Fruit fly (Drosophila melanogaster): ENCODE data around the gene CG14312.
A peak's percentile ranks its signal among the peaks of the same experiment; 100 is the strongest.

The CG14312 gene

DNA sequence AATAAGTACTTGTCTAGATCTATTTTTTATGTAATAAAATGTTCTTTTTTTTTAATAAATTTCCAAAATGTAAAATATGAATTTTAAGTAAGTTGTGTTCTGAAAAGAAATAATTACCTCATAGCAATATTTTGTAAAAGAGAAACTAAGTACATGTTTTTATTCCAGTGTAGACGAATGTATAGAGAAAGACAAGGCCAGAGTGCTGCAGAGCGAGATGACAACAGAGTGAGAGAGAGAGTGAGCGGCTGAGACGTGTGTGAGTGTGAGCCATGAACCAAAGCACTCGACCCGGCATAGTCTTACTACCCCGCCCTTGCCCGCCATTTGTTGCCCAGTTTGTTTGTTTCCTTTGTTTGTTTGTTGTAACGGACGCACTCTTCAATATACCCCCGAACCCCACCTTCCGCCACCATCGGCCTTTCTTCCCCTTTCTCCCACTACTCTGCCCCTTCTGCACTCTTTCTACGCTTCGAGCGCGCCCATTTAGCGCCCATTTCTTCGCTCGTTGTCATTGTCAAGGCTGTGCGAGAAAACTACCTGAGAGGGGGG, 28.1 kb upstream of the CG14312 start (continued):
- TF ChIP-seq Scr (GFP tag; IDR thresholded peaks at IDR 0.05; ENCODE audit: partially characterized antibody) = no peak
- no peak for TF ChIP-seq prd (optimal IDR thresholded peaks at IDR 0.05)
- TF ChIP-seq prd (GFP tag; IDR thresholded peaks at IDR 0.05) = no peak; the same call in 1 of the 3 replicates
- 0 out of 2 replicates have a peak, but pooled peaks have one; percentile 36 for TF ChIP-seq tna (GFP tag; IDR thresholded peaks at IDR 0.05; ENCODE audit: partially characterized antibody)
- no peak for TF ChIP-seq Mad (GFP tag; optimal IDR thresholded peaks at IDR 0.05)
- TF ChIP-seq CG11560 (tag; IDR thresholded peaks at IDR 0.05) = 0 out of 3 replicates have a peak, but pooled peaks have one; percentile 36
- TF ChIP-seq Drgx (GFP tag; IDR thresholded peaks at IDR 0.05) = peak; percentile 44; the same call in 1 of the 2 replicates
- TF ChIP-seq org-1 (GFP tag; optimal IDR thresholded peaks at IDR 0.05) = peak; percentile 38
- peak; percentile 59 for TF ChIP-seq NC2β (GFP tag; optimal IDR thresholded peaks at IDR 0.05)
- no peak for TF ChIP-seq Atf3 (GFP tag; optimal IDR thresholded peaks at IDR 0.05)
- no peak for TF ChIP-seq Dbx (GFP tag; IDR thresholded peaks at IDR 0.05)
- TF ChIP-seq CG7745 (tag; optimal IDR thresholded peaks at IDR 0.05) = no peak
- TF ChIP-seq slou (GFP tag; optimal IDR thresholded peaks at IDR 0.05) = no peak
- TF ChIP-seq dm (GFP tag; optimal IDR thresholded peaks at IDR 0.05) = no peak
- peak; percentile 54 for TF ChIP-seq CG4707 (GFP tag; optimal IDR thresholded peaks at IDR 0.05)
- peak; percentile 64 for TF ChIP-seq ewg (GFP tag; optimal IDR thresholded peaks at IDR 0.05)
- peak; percentile 2 for TF ChIP-seq CHES-1-like (GFP tag; optimal IDR thresholded peaks at IDR 0.05)
- TF ChIP-seq da (GFP tag; optimal IDR thresholded peaks at IDR 0.05) = no peak
- no peak for TF ChIP-seq zen (tag; optimal IDR thresholded peaks at IDR 0.05)
- no peak for TF ChIP-seq Usf (GFP tag; optimal IDR thresholded peaks at IDR 0.05)
- TF ChIP-seq CG6765 (GFP tag; optimal IDR thresholded peaks at IDR 0.05) = no peak
- peak; percentile 1 for TF ChIP-seq Xbp1 (GFP tag; optimal IDR thresholded peaks at IDR 0.05)
- TF ChIP-seq fd64A (GFP tag; optimal IDR thresholded peaks at IDR 0.05) = peak; percentile 79
- TF ChIP-seq CG6854 (GFP tag; optimal IDR thresholded peaks at IDR 0.05) = peak; percentile 15
- peak; percentile 70 for TF ChIP-seq Side (GFP tag; optimal IDR thresholded peaks at IDR 0.05)
- peak; percentile 83 for TF ChIP-seq ftz-f1 (GFP tag; optimal IDR thresholded peaks at IDR 0.05)
- TF ChIP-seq dmrt11E (tag; optimal IDR thresholded peaks at IDR 0.05) = peak; percentile 72
- TF ChIP-seq CG3281 (GFP tag; optimal IDR thresholded peaks at IDR 0.05) = no peak
- no peak for TF ChIP-seq Chrac-16 (GFP tag; optimal IDR thresholded peaks at IDR 0.05)
- no peak for TF ChIP-seq tx (GFP tag; optimal IDR thresholded peaks at IDR 0.05)
- TF ChIP-seq sisA (GFP tag; IDR thresholded peaks at IDR 0.05) = 0 out of 2 replicates have a peak, but pooled peaks have one; percentile 9
- TF ChIP-seq Tbp (GFP tag; optimal IDR thresholded peaks at IDR 0.05) = no peak
- peak; percentile 90 for TF ChIP-seq CG18262 (tag; optimal IDR thresholded peaks at IDR 0.05)
- TF ChIP-seq ac (GFP tag; optimal IDR thresholded peaks at IDR 0.05) = no peak
- no peak for TF ChIP-seq CG6654 (GFP tag; optimal IDR thresholded peaks at IDR 0.05)
- no peak for TF ChIP-seq Gsc (GFP tag; IDR thresholded peaks at IDR 0.05)
- peak; percentile 53 for TF ChIP-seq chn (GFP tag; optimal IDR thresholded peaks at IDR 0.05)
- TF ChIP-seq lilli (GFP tag; optimal IDR thresholded peaks at IDR 0.05) = no peak
- peak; percentile 26 for TF ChIP-seq eyg (GFP tag; optimal IDR thresholded peaks at IDR 0.05)
- TF ChIP-seq Asciz (GFP tag; optimal IDR thresholded peaks at IDR 0.05) = peak; percentile 77
- TF ChIP-seq CG13624 (GFP tag; optimal IDR thresholded peaks at IDR 0.05) = no peak
- TF ChIP-seq HLH54F (GFP tag; optimal IDR thresholded peaks at IDR 0.05) = no peak
- peak; percentile 39 for TF ChIP-seq Camta (GFP tag; optimal IDR thresholded peaks at IDR 0.05)
- no peak for TF ChIP-seq CG11696 (GFP tag; IDR thresholded peaks at IDR 0.05)
- TF ChIP-seq CG13894 (tag; optimal IDR thresholded peaks at IDR 0.05) = peak; percentile 50
- TF ChIP-seq crp (GFP tag; optimal IDR thresholded peaks at IDR 0.05) = no peak
- no peak for TF ChIP-seq BEAF-32 (GFP tag; optimal IDR thresholded peaks at IDR 0.05)
- peak; percentile 32 for TF ChIP-seq CG13296 (GFP tag; optimal IDR thresholded peaks at IDR 0.05)
- no peak for TF ChIP-seq Poxn (GFP tag; IDR thresholded peaks at IDR 0.05)
- peak; percentile 71 for TF ChIP-seq Nf-YC (tag; optimal IDR thresholded peaks at IDR 0.05)
- TF ChIP-seq CG6272 (GFP tag; IDR thresholded peaks at IDR 0.05) = 0 out of 2 replicates have a peak, but pooled peaks have one; percentile 30
